Worm (Caenorhabditis elegans): ENCODE results near the gene prp-21.

ce11 chrII:508603-509002, 23.9 kb downstream of the prp-21 start:
- TF ChIP-seq hlh-8 (tag; optimal IDR thresholded peaks at IDR 0.05) (no peak), pag-3 (tag; optimal IDR thresholded peaks at IDR 0.05; ENCODE audit: borderline replicate concordance) (no peak), pqm-1 (tag; optimal IDR thresholded peaks at IDR 0.05) (no peak), ama-1 (optimal IDR thresholded peaks at IDR 0.05) (no peak), eyg-1 (tag; optimal IDR thresholded peaks at IDR 0.05) (no peak), nhr-11 (tag; optimal IDR thresholded peaks at IDR 0.05) (no peak)
